Worm (Caenorhabditis elegans) whole organism, L3 larva: Measurements from ENCODE around the gene grd-7.

Source experiments
- aly-2 ChIP-seq: fragments of 150-350 bp; optimal IDR thresholded peaks from 2 replicates; lab custom pipeline; 2014; ENCODE audit warnings: missing biosample characterization, missing genetic modification characterization
- fos-1 ChIP-seq: fragments of 150-350 bp; optimal IDR thresholded peaks from 2 replicates; lab custom pipeline; 2014; ENCODE audit warnings: missing biosample characterization, missing genetic modification characterization
- hmg-11 ChIP-seq: sonication (generic microtip); optimal IDR thresholded peaks from 2 replicates; lab custom pipeline; 2016; ENCODE audit warnings: missing genetic modification characterization, missing compliant biosample characterization
- lin-15B ChIP-seq: fragments of 150-350 bp; optimal IDR thresholded peaks from 2 replicates; lab custom pipeline; 2014; ENCODE audit warnings: missing biosample characterization, missing genetic modification characterization
- lsy-12 ChIP-seq: sonication (generic microtip); optimal IDR thresholded peaks from 2 replicates; lab custom pipeline; 2016; ENCODE audit warnings: mild to moderate bottlenecking, missing genetic modification characterization, missing compliant biosample characterization
- nhr-23 ChIP-seq: fragments of 150-350 bp; optimal IDR thresholded peaks from 2 replicates; lab custom pipeline; 2014; ENCODE audit warnings: missing biosample characterization, missing genetic modification reagents, missing genetic modification characterization
- nhr-237 ChIP-seq: fragments of 150-350 bp; optimal IDR thresholded peaks from 2 replicates; lab custom pipeline; 2014; ENCODE audit warnings: missing biosample characterization, missing genetic modification characterization
- nhr-25 ChIP-seq: sonication (generic microtip); optimal IDR thresholded peaks from 2 replicates; lab custom pipeline; 2017; ENCODE audit warnings: missing biosample characterization, missing genetic modification characterization
- nhr-43 ChIP-seq: sonication (generic microtip); optimal IDR thresholded peaks from 2 replicates; lab custom pipeline; 2016; ENCODE audit warnings: mild to moderate bottlenecking, missing genetic modification characterization, missing compliant biosample characterization; ENCODE audit not compliant: poor library complexity, severe bottlenecking
- nhr-76 ChIP-seq: fragments of 150-350 bp; sonication (generic microtip); optimal IDR thresholded peaks from 5 replicates; lab custom pipeline; 2014; ENCODE audit warnings: missing biosample characterization, missing genetic modification characterization
- snpc-4 ChIP-seq: fragments of 150-350 bp; optimal IDR thresholded peaks from 2 replicates; lab custom pipeline; 2014; ENCODE audit warnings: missing biosample characterization, missing genetic modification characterization
- unc-39 ChIP-seq: sonication (generic microtip); optimal IDR thresholded peaks from 4 replicates; lab custom pipeline; 2017; ENCODE audit warnings: missing biosample characterization, missing genetic modification characterization

- TF ChIP-seq fos-1: no peak
- TF ChIP-seq hmg-11: no peak
- no peak for TF ChIP-seq nhr-23
- no peak for TF ChIP-seq nhr-43 (tag; lab: Kevin White, UChicago)
- TF ChIP-seq nhr-237: no peak
- TF ChIP-seq lin-15B (tag; lab: Kevin White, UChicago): no peak
- TF ChIP-seq nhr-25 (tag; lab: Kevin White, UChicago): no peak
- no peak for TF ChIP-seq snpc-4 (tag; lab: Kevin White, UChicago)
- no peak for TF ChIP-seq nhr-76 (tag; lab: Kevin White, UChicago)
- TF ChIP-seq unc-39: no peak
- TF ChIP-seq aly-2 (tag; lab: Kevin White, UChicago): no peak
- no peak for TF ChIP-seq lsy-12 (tag; lab: Kevin White, UChicago)
These were observed 44.0 kb upstream of the grd-7 start for ce11 chrX:7313236-7313635.
